Worm (Caenorhabditis elegans) whole organism, L4/young adult: Measurements from ENCODE around the gene ntl-2.

Experiments used
- W03F9.2 ChIP-seq: fragments of 150-350 bp; optimal IDR thresholded peaks from 2 replicates; lab custom pipeline; 2014; ENCODE audit warnings: missing biosample characterization, missing genetic modification characterization
- him-1 ChIP-seq: sonication (generic microtip); optimal IDR thresholded peaks from 2 replicates; lab custom pipeline; 2016; ENCODE audit warnings: missing genotype, missing genetic modification reagents, missing genetic modification characterization, missing compliant biosample characterization

DNA sequence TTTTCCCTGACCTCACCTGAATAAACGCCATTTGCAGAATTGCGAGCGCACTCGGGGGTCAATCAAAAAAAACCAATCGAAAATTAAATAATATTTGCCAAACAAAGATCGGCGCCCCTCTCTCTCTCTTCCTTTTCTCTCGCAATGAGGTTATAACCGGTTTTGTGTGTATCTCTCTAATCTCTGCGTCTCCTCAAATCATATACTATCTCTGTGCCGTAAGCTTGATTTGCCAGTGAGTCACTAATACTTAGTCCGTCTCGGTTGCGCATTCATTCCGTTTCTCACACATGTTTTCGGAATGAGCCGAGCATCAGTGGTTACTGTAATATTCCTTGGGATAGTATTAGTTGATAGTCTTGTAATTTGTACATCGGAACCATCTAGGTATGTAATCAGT, 14.2 kb downstream of the ntl-2 start:
- no peak for TF ChIP-seq him-1
- TF ChIP-seq W03F9.2 (tag; lab: Kevin White, UChicago) = no peak
